Worm (Caenorhabditis elegans) whole organism, midembryonic: ENCODE data around the gene asp-12.

Experiments
- cog-1 ChIP-seq: sonication (generic microtip); optimal IDR thresholded peaks from 2 replicates; lab custom pipeline; 2016; ENCODE audit warnings: missing genetic modification characterization, missing compliant biosample characterization
- med-1 ChIP-seq: sonication (generic microtip); optimal IDR thresholded peaks from 2 replicates; lab custom pipeline; 2017; ENCODE audit warnings: missing genetic modification characterization, mild to moderate bottlenecking, missing compliant biosample characterization, antibody characterized with exemption, missing genetic modification reagents; ENCODE audit not compliant: insufficient read depth
- ref-1 ChIP-seq: fragments of 200-800 bp; sonication (Bioruptor generic); conservative IDR thresholded peaks from 2 replicates; pipeline ENCODE4 v1.3.6; 2022; ENCODE audit warnings: missing genetic modification reagents, missing genetic modification characterization, missing compliant biosample characterization

- TF ChIP-seq ref-1 = no peak
- no peak for TF ChIP-seq med-1 (GFP tag; lab: Kevin White, UChicago)
- TF ChIP-seq cog-1 = no peak
Measured at ce11 chrV:8268902-8269301, at the start of gene asp-12, which contains the start of gene asp-6.
